Fruit fly (Drosophila melanogaster) whole organism, embryonic: ENCODE data around the gene lqfR.

ENCODE experiments used
- BEAF-32 ChIP-seq: fragments of 200-800 bp; sonication (Bioruptor generic); optimal IDR thresholded peaks from 3 replicates; lab custom pipeline; 2017; ENCODE audit warnings: missing biosample characterization, missing genetic modification characterization, mild to moderate bottlenecking, moderate library complexity, missing genetic modification reagents
- BtbVII ChIP-seq: fragments of 200-800 bp; sonication (Bioruptor generic); optimal IDR thresholded peaks from 3 replicates; lab custom pipeline; 2017; ENCODE audit warnings: missing biosample characterization, mild to moderate bottlenecking, missing genetic modification characterization
- CG10209 ChIP-seq: fragments of 200-800 bp; sonication (Bioruptor generic); optimal IDR thresholded peaks from 3 replicates; lab custom pipeline; 2017; ENCODE audit warnings: missing biosample characterization, mild to moderate bottlenecking, missing genetic modification characterization, missing genetic modification reagents
- CG10274 ChIP-seq: fragments of 200-800 bp; sonication (Bioruptor generic); optimal IDR thresholded peaks from 3 replicates; lab custom pipeline; 2017; ENCODE audit warnings: missing biosample characterization, mild to moderate bottlenecking, missing genetic modification characterization
- CG10565 ChIP-seq: fragments of 200-800 bp; sonication (Bioruptor generic); optimal IDR thresholded peaks from 3 replicates; lab custom pipeline; 2016; ENCODE audit warnings: missing biosample characterization, mild to moderate bottlenecking, missing genetic modification characterization
- CG11093 ChIP-seq: fragments of 200-800 bp; sonication (Bioruptor generic); IDR thresholded peaks from 3 replicates; pipeline ENCODE4 v1.3.6; 2022; ENCODE audit warnings: missing biosample characterization, missing genetic modification characterization
- CG11560 ChIP-seq: fragments of 200-800 bp; sonication (Bioruptor generic); IDR thresholded peaks from 3 replicates; pipeline ENCODE4 v1.3.6; 2022; ENCODE audit warnings: missing biosample characterization, missing genetic modification characterization
- CG11696 ChIP-seq: fragments of 200-800 bp; sonication (Bioruptor generic); IDR thresholded peaks from 2 replicates; pipeline ENCODE4 v1.3.6; 2022; ENCODE audit warnings: missing biosample characterization, missing genetic modification characterization
- CG14050 ChIP-seq: fragments of 200-800 bp; sonication (Bioruptor generic); IDR thresholded peaks from 3 replicates; pipeline ENCODE4 v1.3.6; 2022; ENCODE audit warnings: missing biosample characterization, missing genetic modification characterization
- CG15269 ChIP-seq: fragments of 200-800 bp; sonication (Bioruptor generic); optimal IDR thresholded peaks from 2 replicates; lab custom pipeline; 2018; ENCODE audit warnings: missing biosample characterization, mild to moderate bottlenecking, missing genetic modification characterization, moderate library complexity
- CG15479 ChIP-seq: fragments of 200-800 bp; sonication (Bioruptor generic); optimal IDR thresholded peaks from 3 replicates; lab custom pipeline; 2019; ENCODE audit warnings: missing biosample characterization, mild to moderate bottlenecking, missing genetic modification characterization, moderate library complexity
- CG16779 ChIP-seq: fragments of 200-800 bp; sonication (Bioruptor generic); IDR thresholded peaks from 2 replicates; pipeline ENCODE4 v1.3.6; 2022; ENCODE audit warnings: missing biosample characterization, missing genetic modification characterization
- CG1792 ChIP-seq: fragments of 200-800 bp; sonication (Bioruptor generic); optimal IDR thresholded peaks from 2 replicates; lab custom pipeline; 2016; ENCODE audit warnings: missing biosample characterization, missing genetic modification characterization
- CG18619 ChIP-seq: fragments of 200-800 bp; sonication (Bioruptor generic); optimal IDR thresholded peaks from 3 replicates; lab custom pipeline; 2017; ENCODE audit warnings: missing biosample characterization, mild to moderate bottlenecking, missing genetic modification characterization
- CG2199 ChIP-seq: fragments of 200-800 bp; sonication (Bioruptor generic); IDR thresholded peaks from 3 replicates; pipeline ENCODE4 v1.3.6; 2022; ENCODE audit warnings: missing biosample characterization, missing genetic modification characterization
- CG2202 ChIP-seq: fragments of 200-800 bp; sonication (Bioruptor generic); optimal IDR thresholded peaks from 2 replicates; lab custom pipeline; 2018; ENCODE audit warnings: missing biosample characterization, mild to moderate bottlenecking, missing genetic modification characterization
- CG2712 ChIP-seq: fragments of 200-800 bp; optimal IDR thresholded peaks from 3 replicates; lab custom pipeline; 2019; ENCODE audit warnings: missing biosample characterization, mild to moderate bottlenecking, missing genetic modification characterization, moderate library complexity
- CG31388 ChIP-seq: fragments of 200-800 bp; sonication (Bioruptor generic); optimal IDR thresholded peaks from 2 replicates; lab custom pipeline; 2016; ENCODE audit warnings: missing biosample characterization, missing genetic modification characterization
- CG34376 ChIP-seq: fragments of 200-800 bp; sonication (Bioruptor generic); optimal IDR thresholded peaks from 2 replicates; lab custom pipeline; 2018; ENCODE audit warnings: missing biosample characterization, mild to moderate bottlenecking, missing genetic modification characterization
- CG3838 ChIP-seq: fragments of 200-800 bp; sonication (Bioruptor generic); optimal IDR thresholded peaks from 3 replicates; lab custom pipeline; 2016; ENCODE audit warnings: missing biosample characterization, missing genetic modification characterization
- CG4424 ChIP-seq: fragments of 200-800 bp; sonication (Bioruptor generic); optimal IDR thresholded peaks from 3 replicates; lab custom pipeline; 2016; ENCODE audit warnings: missing biosample characterization, missing genetic modification characterization
- CG6813 ChIP-seq: fragments of 200-800 bp; sonication (Bioruptor generic); optimal IDR thresholded peaks from 2 replicates; lab custom pipeline; 2017; ENCODE audit warnings: missing biosample characterization, missing genetic modification characterization, mild to moderate bottlenecking, moderate library complexity, missing genetic modification reagents
- CG7839 ChIP-seq: fragments of 200-800 bp; sonication (Bioruptor generic); optimal IDR thresholded peaks from 3 replicates; lab custom pipeline; 2018; ENCODE audit warnings: missing biosample characterization, mild to moderate bottlenecking, missing genetic modification characterization, moderate library complexity
- CG9797 ChIP-seq: fragments of 200-800 bp; sonication (Bioruptor generic); optimal IDR thresholded peaks from 3 replicates; lab custom pipeline; 2018; ENCODE audit warnings: missing biosample characterization, mild to moderate bottlenecking, missing genetic modification characterization
- CG9876 ChIP-seq: fragments of 200-800 bp; sonication (Bioruptor generic); optimal IDR thresholded peaks from 2 replicates; lab custom pipeline; 2016; ENCODE audit warnings: missing biosample characterization, missing genetic modification characterization
- Dip3 ChIP-seq: fragments of 200-800 bp; sonication (Bioruptor generic); optimal IDR thresholded peaks from 3 replicates; lab custom pipeline; 2016; ENCODE audit warnings: missing biosample characterization, missing genetic modification characterization
- Gug ChIP-seq: fragments of 200-800 bp; sonication (Bioruptor generic); IDR thresholded peaks from 4 replicates; pipeline ENCODE4 v1.3.6; 2022; ENCODE audit warnings: missing biosample characterization, missing genetic modification characterization
- Hr3 ChIP-seq: fragments of 200-800 bp; sonication (Bioruptor generic); optimal IDR thresholded peaks from 3 replicates; lab custom pipeline; 2016; ENCODE audit warnings: missing biosample characterization, missing genetic modification characterization
- Hr78 ChIP-seq, 2 experiments: fragments of 200-800 bp in 1 of 2; fragments of >200 bp in 1 of 2; sonication (Bioruptor generic) in 1 of 2; optimal IDR thresholded peaks; 2 replicates each; lab custom pipeline; 2017 to 2019; ENCODE audit warnings: missing biosample characterization in 2 of 2, missing genetic modification characterization in 2 of 2, mild to moderate bottlenecking in 1 of 2, moderate library complexity in 1 of 2
- Lhr ChIP-seq: fragments of 200-800 bp; sonication (Bioruptor generic); optimal IDR thresholded peaks from 3 replicates; lab custom pipeline; 2017; ENCODE audit warnings: mild to moderate bottlenecking, missing biosample characterization, missing genetic modification reagents, missing genetic modification characterization
- Nf-YA ChIP-seq: fragments of 200-800 bp; sonication (Bioruptor generic); IDR thresholded peaks from 2 replicates; pipeline ENCODE4 v1.3.6; 2022; ENCODE audit warnings: missing biosample characterization, missing genetic modification characterization
- Pdp1 ChIP-seq, 2 experiments: fragments of 200-800 bp; sonication (Bioruptor generic); optimal IDR thresholded peaks; 3 replicates each; lab custom pipeline; 2016; ENCODE audit warnings: missing biosample characterization in 2 of 2, missing genetic modification characterization in 2 of 2, mild to moderate bottlenecking in 1 of 2, moderate library complexity in 1 of 2
- Ptx1 ChIP-seq: fragments of 200-800 bp; sonication (Bioruptor generic); IDR thresholded peaks from 2 replicates; pipeline ENCODE4 v1.3.6; 2022; ENCODE audit warnings: missing biosample characterization, missing genetic modification characterization
- Rfx ChIP-seq: fragments of 200-800 bp; sonication (Bioruptor generic); IDR thresholded peaks from 2 replicates; pipeline ENCODE4 v1.3.6; 2022; ENCODE audit warnings: missing biosample characterization, missing genetic modification characterization
- TFAM ChIP-seq: fragments of 200-800 bp; sonication (Bioruptor generic); optimal IDR thresholded peaks from 2 replicates; lab custom pipeline; 2017; ENCODE audit warnings: missing biosample characterization, missing genetic modification characterization, inconsistent platforms
- Trl ChIP-seq, 3 experiments: fragments of >200 bp in 2 of 3; fragments of 200-800 bp in 1 of 3; sonication (Bioruptor generic) in 1 of 3; optimal IDR thresholded peaks; 2 replicates in 1 of 3; 3 replicates in 2 of 3; lab custom pipeline; 2016 to 2017; ENCODE audit warnings: missing biosample characterization in 1 of 3, missing genetic modification characterization in 1 of 3
- Vsx1 ChIP-seq: fragments of 200-800 bp; sonication (Bioruptor generic); optimal IDR thresholded peaks from 2 replicates; lab custom pipeline; 2017; ENCODE audit warnings: missing biosample characterization, mild to moderate bottlenecking, missing genetic modification characterization, missing genetic modification reagents
- ara ChIP-seq: fragments of 200-800 bp; sonication (Bioruptor generic); IDR thresholded peaks from 2 replicates; pipeline ENCODE4 v1.3.6; 2022; ENCODE audit warnings: missing biosample characterization, missing genetic modification characterization
- crol ChIP-seq: fragments of 200-800 bp; sonication (Bioruptor generic); IDR thresholded peaks from 2 replicates; pipeline ENCODE4 v1.3.6; 2022; ENCODE audit warnings: missing biosample characterization, missing genetic modification characterization
- dmrt11E ChIP-seq: fragments of 200-800 bp; sonication (Bioruptor generic); optimal IDR thresholded peaks from 3 replicates; lab custom pipeline; 2018; ENCODE audit warnings: missing biosample characterization, mild to moderate bottlenecking, missing genetic modification characterization, moderate library complexity
- fd102C ChIP-seq: fragments of 200-800 bp; sonication (Bioruptor generic); optimal IDR thresholded peaks from 2 replicates; lab custom pipeline; 2018; ENCODE audit warnings: missing biosample characterization, mild to moderate bottlenecking, missing genetic modification characterization, moderate library complexity
- fd3F ChIP-seq: fragments of 200-800 bp; sonication (Bioruptor generic); optimal IDR thresholded peaks from 2 replicates; lab custom pipeline; 2018; ENCODE audit warnings: missing biosample characterization, mild to moderate bottlenecking, missing genetic modification characterization, moderate library complexity
- gt ChIP-seq: fragments of 200-800 bp; sonication (Bioruptor generic); IDR thresholded peaks from 2 replicates; pipeline ENCODE4 v1.3.6; 2022; ENCODE audit warnings: missing biosample characterization, missing genetic modification characterization
- jigr1 ChIP-seq: fragments of 200-800 bp; sonication (Bioruptor generic); IDR thresholded peaks from 3 replicates; pipeline ENCODE4 v1.3.6; 2022; ENCODE audit warnings: missing biosample characterization, missing genetic modification characterization
- jing ChIP-seq: fragments of 200-800 bp; sonication (Bioruptor generic); optimal IDR thresholded peaks from 2 replicates; lab custom pipeline; 2018; ENCODE audit warnings: missing biosample characterization, mild to moderate bottlenecking, missing genetic modification characterization
- mld ChIP-seq: fragments of 200-800 bp; sonication (Bioruptor generic); IDR thresholded peaks from 3 replicates; pipeline ENCODE4 v1.3.6; 2022; ENCODE audit warnings: missing biosample characterization, missing genetic modification characterization; ENCODE audit not compliant: partially characterized antibody
- oc ChIP-seq: fragments of 200-800 bp; sonication (Bioruptor generic); optimal IDR thresholded peaks from 2 replicates; lab custom pipeline; 2018; ENCODE audit warnings: missing biosample characterization, mild to moderate bottlenecking, missing genetic modification characterization, moderate library complexity
- onecut ChIP-seq: fragments of 200-800 bp; sonication (Bioruptor generic); IDR thresholded peaks from 2 replicates; pipeline ENCODE4 v1.3.6; 2022; ENCODE audit warnings: missing biosample characterization, missing genetic modification characterization
- pfk ChIP-seq: fragments of 200-800 bp; sonication (Bioruptor generic); optimal IDR thresholded peaks from 2 replicates; lab custom pipeline; 2018; ENCODE audit warnings: missing biosample characterization, mild to moderate bottlenecking, missing genetic modification characterization, moderate library complexity
- pum ChIP-seq: fragments of 200-800 bp; sonication (Bioruptor generic); optimal IDR thresholded peaks from 2 replicates; lab custom pipeline; 2016; ENCODE audit warnings: missing biosample characterization, missing genetic modification characterization
- sd ChIP-seq: fragments of 200-800 bp; sonication (Bioruptor generic); optimal IDR thresholded peaks from 3 replicates; lab custom pipeline; 2018; ENCODE audit warnings: missing biosample characterization, mild to moderate bottlenecking, missing genetic modification characterization, moderate library complexity

The lqfR gene

DNA sequence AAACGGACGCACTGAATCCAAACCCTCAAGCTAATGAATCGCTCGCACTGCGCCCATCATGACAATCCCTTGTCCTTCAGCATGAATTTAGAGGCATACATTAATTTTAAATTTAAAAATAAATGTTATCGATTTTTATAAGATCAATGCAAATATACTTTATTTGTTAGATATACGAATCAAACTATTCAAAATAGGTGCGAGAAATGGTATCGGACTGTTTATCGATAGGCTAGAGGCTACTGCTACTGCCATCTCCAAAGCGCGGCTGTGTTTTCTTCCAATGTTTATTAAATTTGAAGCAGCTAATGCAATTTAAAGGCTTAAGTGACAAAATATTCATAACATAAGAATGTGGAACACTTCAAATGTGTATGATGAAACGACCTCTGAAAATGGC, 30.0 kb upstream of the lqfR start, which contains the start of gene CG43342 (continued):
- TF ChIP-seq Rfx = no peak
- TF ChIP-seq CG11696 (GFP tag; lab: Robert Waterston, UW) = no peak
- TF ChIP-seq CG2712 (tag; lab: Kevin White, UChicago) = peak; percentile 46
- TF ChIP-seq CG3838 (GFP tag; lab: Kevin White, UChicago) = no peak
- no peak for TF ChIP-seq ara (GFP tag; lab: Robert Waterston, UW)
- no peak for TF ChIP-seq CG14050 (GFP tag; lab: Robert Waterston, UW)
- TF ChIP-seq CG10209 (GFP tag; lab: Kevin White, UChicago) = no peak
- no peak for TF ChIP-seq CG15269 (tag; lab: Kevin White, UChicago)
- no peak for TF ChIP-seq crol
- TF ChIP-seq mld (GFP tag; lab: Robert Waterston, UW) = peak; percentile 76; the same call in 2 of the 3 replicates
- TF ChIP-seq Lhr = no peak
- TF ChIP-seq Dip3 (GFP tag; lab: Kevin White, UChicago) = no peak
- TF ChIP-seq onecut (GFP tag; lab: Robert Waterston, UW) = no peak
- no peak for TF ChIP-seq Hr78 (GFP tag; optimal IDR thresholded peaks at IDR 0.05; lab: Kevin White, UChicago)
- no peak for TF ChIP-seq dmrt11E (tag; lab: Kevin White, UChicago)
- TF ChIP-seq CG1792 (GFP tag; lab: Kevin White, UChicago) = no peak
- TF ChIP-seq pfk = no peak
- TF ChIP-seq jing (GFP tag; lab: Kevin White, UChicago) = no peak
- no peak for TF ChIP-seq Vsx1
- no peak for TF ChIP-seq CG2199 (GFP tag; lab: Robert Waterston, UW)
- no peak for TF ChIP-seq Hr3 (GFP tag; lab: Kevin White, UChicago)
- TF ChIP-seq BEAF-32 = peak; percentile 72
- TF ChIP-seq CG4424 = no peak
- no peak for TF ChIP-seq CG6813 (GFP tag; lab: Kevin White, UChicago)
- TF ChIP-seq TFAM (GFP tag; lab: Kevin White, UChicago) = no peak
- no peak for TF ChIP-seq CG10274
- no peak for TF ChIP-seq CG31388
- no peak for TF ChIP-seq Pdp1 (GFP tag; optimal IDR thresholded peaks at IDR 0.05; lab: Kevin White, UChicago)
- TF ChIP-seq BtbVII (GFP tag; lab: Kevin White, UChicago) = no peak
- no peak for TF ChIP-seq CG18619
- no peak for TF ChIP-seq gt (GFP tag; lab: Robert Waterston, UW)
- TF ChIP-seq Ptx1 (GFP tag; lab: Robert Waterston, UW) = no peak
- no peak for TF ChIP-seq CG9876 (GFP tag; lab: Kevin White, UChicago)
- no peak for TF ChIP-seq CG15479
- TF ChIP-seq CG2202 = no peak
- TF ChIP-seq CG11093 = no peak
- TF ChIP-seq fd102C = no peak
- TF ChIP-seq Trl (optimal IDR thresholded peaks at IDR 0.05; lab: Kevin White, UChicago) = no peak
- no peak for TF ChIP-seq Trl (GFP tag; optimal IDR thresholded peaks at IDR 0.05; lab: Kevin White, UChicago)
- no peak for TF ChIP-seq CG10565
- no peak for TF ChIP-seq CG34376 (GFP tag; lab: Kevin White, UChicago)
- no peak for TF ChIP-seq Gug (GFP tag; lab: Robert Waterston, UW)
- TF ChIP-seq CG11560 (tag; lab: Robert Waterston, UW) = peak; percentile 71; the same call in 2 of the 3 replicates
- TF ChIP-seq sd (tag; lab: Kevin White, UChicago) = no peak
- no peak for TF ChIP-seq jigr1 (GFP tag; lab: Robert Waterston, UW)
- TF ChIP-seq pum (GFP tag; lab: Kevin White, UChicago) = no peak
- TF ChIP-seq Nf-YA (GFP tag; lab: Robert Waterston, UW) = no peak
- no peak for TF ChIP-seq CG7839
- no peak for TF ChIP-seq CG16779
- no peak for TF ChIP-seq fd3F (GFP tag; lab: Kevin White, UChicago)
- TF ChIP-seq oc (tag; lab: Kevin White, UChicago) = no peak
- no peak for TF ChIP-seq CG9797
